Worm (Caenorhabditis elegans): ENCODE results near the gene F54F12.1.

The F54F12.1 gene

ce11 chrIII:13011927-13012326 is 43.3 kb downstream of the F54F12.1 start:
- TF ChIP-seq lin-35 (GFP tag; optimal IDR thresholded peaks at IDR 0.05) = peak in 1 of 2 experiments; percentile 24
- no peak for TF ChIP-seq ztf-4 (tag; optimal IDR thresholded peaks at IDR 0.05)
- peak; percentile 34 for TF ChIP-seq pag-3 (tag; optimal IDR thresholded peaks at IDR 0.05; ENCODE audit: borderline replicate concordance, insufficient read depth)
- TF ChIP-seq grh-1 (GFP tag; IDR thresholded peaks at IDR 0.05) = no peak
- TF ChIP-seq sup-37 (GFP tag; optimal IDR thresholded peaks at IDR 0.05) = no peak
- TF ChIP-seq sox-4 (tag; optimal IDR thresholded peaks at IDR 0.05) = no peak
- peak; percentile 65 for TF ChIP-seq snu-23 (GFP tag; optimal IDR thresholded peaks at IDR 0.05)
- TF ChIP-seq elt-2 (tag; optimal IDR thresholded peaks at IDR 0.05) = no peak
- TF ChIP-seq unc-130 (tag; optimal IDR thresholded peaks at IDR 0.05) = peak; percentile 35
- peak; percentile 31 for TF ChIP-seq vab-15 (tag; optimal IDR thresholded peaks at IDR 0.05)
- TF ChIP-seq nhr-85 (tag) = peak; percentile 76
- TF ChIP-seq ama-1 (optimal IDR thresholded peaks at IDR 0.05) = no peak
- TF ChIP-seq elt-3 (tag; optimal IDR thresholded peaks at IDR 0.05) = peak in 1 of 6 experiments; percentile 65
- TF ChIP-seq efl-1 (optimal IDR thresholded peaks at IDR 0.05) = no peak
- peak in 1 of 2 experiments; percentile 92 for TF ChIP-seq efl-1 (GFP tag; optimal IDR thresholded peaks at IDR 0.05 in 1 of 2)
- TF ChIP-seq blmp-1 (tag; optimal IDR thresholded peaks at IDR 0.05) = peak; percentile 85
- TF ChIP-seq mep-1 (tag; optimal IDR thresholded peaks at IDR 0.05) = peak; percentile 8
- peak; percentile 75 for TF ChIP-seq nhr-20 (tag; optimal IDR thresholded peaks at IDR 0.05)
- peak; percentile 84 for TF ChIP-seq lin-14 (GFP tag; optimal IDR thresholded peaks at IDR 0.05)
- TF ChIP-seq lin-13 (GFP tag; optimal IDR thresholded peaks at IDR 0.05) = no peak
- TF ChIP-seq C04F5.9 (tag; optimal IDR thresholded peaks at IDR 0.05) = no peak
- TF ChIP-seq ceh-63 (GFP tag; optimal IDR thresholded peaks at IDR 0.05) = no peak
- TF ChIP-seq fkh-8 (tag; optimal IDR thresholded peaks at IDR 0.05) = no peak
- no peak for TF ChIP-seq C34B4.2 (tag; optimal IDR thresholded peaks at IDR 0.05)
- peak; percentile 15 for TF ChIP-seq nhr-90 (tag; optimal IDR thresholded peaks at IDR 0.05; ENCODE audit: poor library complexity)
- TF ChIP-seq Y116A8C.19 (tag; optimal IDR thresholded peaks at IDR 0.05; ENCODE audit: borderline replicate concordance) = no peak
- peak in 1 of 2 experiments; percentile 49 for TF ChIP-seq lsy-2 (tag; optimal IDR thresholded peaks at IDR 0.05)
- no peak for TF ChIP-seq nhr-28 (tag; optimal IDR thresholded peaks at IDR 0.05)
- TF ChIP-seq F16B12.6 (tag; optimal IDR thresholded peaks at IDR 0.05) = no peak

ce11 chrIII:13005161-13005560 is 50.1 kb downstream of the F54F12.1 start, which contains the start of gene snf-7:
Gene snf-7 (plus strand): TSS chrIII:13005461.
- TF ChIP-seq nhr-19 (GFP tag; conservative IDR thresholded peaks at IDR 0.05) (no peak), nhr-90 (tag; optimal IDR thresholded peaks at IDR 0.05; ENCODE audit: poor library complexity) (no peak), aly-2 (tag; optimal IDR thresholded peaks at IDR 0.05) (no peak), nhr-84 (tag; optimal IDR thresholded peaks at IDR 0.05) (no peak), mdl-1 (tag; optimal IDR thresholded peaks at IDR 0.05) (no peak), unc-86 (tag; optimal IDR thresholded peaks at IDR 0.05) (no peak), mef-2 (tag; optimal IDR thresholded peaks at IDR 0.05) (no peak), unc-98 (GFP tag; IDR thresholded peaks at IDR 0.05) (no peak), ceh-82 (tag; optimal IDR thresholded peaks at IDR 0.05) (no peak), snpc-4 (tag; optimal IDR thresholded peaks at IDR 0.05) (no peak), snu-23 (GFP tag; optimal IDR thresholded peaks at IDR 0.05) (no peak), zag-1 (tag; optimal IDR thresholded peaks at IDR 0.05) (no peak)

ce11 chrIII:13004316-13004715 is 50.9 kb downstream of the F54F12.1 start:
- TF ChIP-seq egl-27 (tag; optimal IDR thresholded peaks at IDR 0.05) (no peak), zip-4 (GFP tag; optimal IDR thresholded peaks at IDR 0.05) (no peak), nhr-11 (tag; optimal IDR thresholded peaks at IDR 0.05) (no peak), fkh-8 (tag; optimal IDR thresholded peaks at IDR 0.05) (no peak), snpc-4 (tag; optimal IDR thresholded peaks at IDR 0.05) (no peak), mef-2 (tag; optimal IDR thresholded peaks at IDR 0.05) (no peak), nhr-71 (tag; optimal IDR thresholded peaks at IDR 0.05) (no peak), tlp-1 (tag; optimal IDR thresholded peaks at IDR 0.05) (no peak), fos-1 (tag; optimal IDR thresholded peaks at IDR 0.05) (no peak), aly-2 (tag; optimal IDR thresholded peaks at IDR 0.05) (no peak), blmp-1 (tag; optimal IDR thresholded peaks at IDR 0.05) (no peak), grh-1 (GFP tag; IDR thresholded peaks at IDR 0.05) (no peak), ets-5 (GFP tag; IDR thresholded peaks at IDR 0.05) (no peak), pax-3 (tag; optimal IDR thresholded peaks at IDR 0.05) (no peak), nhr-76 (tag; optimal IDR thresholded peaks at IDR 0.05) (no peak), elt-2 (tag; optimal IDR thresholded peaks at IDR 0.05) (no peak), hpl-2 (GFP tag; optimal IDR thresholded peaks at IDR 0.05) (no peak), C04F5.9 (tag; optimal IDR thresholded peaks at IDR 0.05) (no peak)

Measured in whole organism, L1 larva.